Worm (Caenorhabditis elegans) whole organism, mixed stage, embryonic: ENCODE measurements around the gene flcn-1.

ENCODE experiments used
- M03D4.4 ChIP-seq: sonication (generic microtip); optimal IDR thresholded peaks from 2 replicates; lab custom pipeline; 2017; ENCODE audit warnings: mild to moderate bottlenecking, missing genetic modification characterization, missing compliant biosample characterization
- ces-1 ChIP-seq: fragments of 150-350 bp; optimal IDR thresholded peaks from 2 replicates; lab custom pipeline; 2014; ENCODE audit warnings: missing biosample characterization, missing genetic modification reagents, missing genetic modification characterization
- drap-1 ChIP-seq: fragments of 200-800 bp; sonication (Bioruptor generic); optimal IDR thresholded peaks from 3 replicates; lab custom pipeline; 2018; ENCODE audit warnings: mild to moderate bottlenecking, missing genetic modification characterization, missing compliant biosample characterization
- lsy-2 ChIP-seq: fragments of 150-350 bp; optimal IDR thresholded peaks from 2 replicates; lab custom pipeline; 2014; ENCODE audit warnings: missing biosample characterization, missing genetic modification characterization
- mab-5 ChIP-seq: fragments of 150-350 bp; optimal IDR thresholded peaks from 2 replicates; lab custom pipeline; 2014; ENCODE audit warnings: missing biosample characterization, missing genetic modification characterization
- mep-1 ChIP-seq: fragments of 150-350 bp; optimal IDR thresholded peaks from 2 replicates; lab custom pipeline; 2017; ENCODE audit warnings: missing biosample characterization, missing genetic modification reagents, missing genetic modification characterization, inconsistent platforms
- ztf-11 ChIP-seq: fragments of 150-350 bp; optimal IDR thresholded peaks from 2 replicates; lab custom pipeline; 2014; ENCODE audit warnings: missing biosample characterization, missing genetic modification characterization

DNA sequence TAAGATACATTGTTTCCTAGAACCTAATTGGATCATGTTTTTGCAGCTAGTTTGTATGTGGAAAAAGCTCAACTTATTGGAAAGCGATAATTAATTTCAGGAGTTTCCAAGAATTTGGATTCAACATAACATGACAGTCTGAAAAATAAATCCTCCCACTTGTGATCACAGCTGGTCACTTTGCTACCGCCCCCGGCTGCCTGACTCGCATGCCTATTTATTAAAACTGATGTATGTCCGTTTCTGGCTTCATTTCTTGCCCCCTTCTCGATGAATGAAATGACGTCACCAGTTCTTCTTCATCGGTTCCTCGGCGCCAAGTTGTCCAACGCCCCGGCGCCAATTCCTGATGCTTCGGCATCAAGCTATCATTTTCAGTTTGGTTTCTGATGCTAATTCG is 1.5 kb upstream of the flcn-1 start:
- TF ChIP-seq mep-1 (no peak), ztf-11 (tag; lab: Kevin White, UChicago) (no peak), lsy-2 (tag; lab: Kevin White, UChicago) (no peak), ces-1 (GFP tag; lab: Kevin White, UChicago) (no peak), M03D4.4 (tag; lab: Kevin White, UChicago) (no peak), mab-5 (tag; lab: Kevin White, UChicago) (no peak), drap-1 (GFP tag; lab: Kevin White, UChicago) (no peak)
